Worm (Caenorhabditis elegans): Measurements from ENCODE around the gene Y69F12A.1.

DNA sequence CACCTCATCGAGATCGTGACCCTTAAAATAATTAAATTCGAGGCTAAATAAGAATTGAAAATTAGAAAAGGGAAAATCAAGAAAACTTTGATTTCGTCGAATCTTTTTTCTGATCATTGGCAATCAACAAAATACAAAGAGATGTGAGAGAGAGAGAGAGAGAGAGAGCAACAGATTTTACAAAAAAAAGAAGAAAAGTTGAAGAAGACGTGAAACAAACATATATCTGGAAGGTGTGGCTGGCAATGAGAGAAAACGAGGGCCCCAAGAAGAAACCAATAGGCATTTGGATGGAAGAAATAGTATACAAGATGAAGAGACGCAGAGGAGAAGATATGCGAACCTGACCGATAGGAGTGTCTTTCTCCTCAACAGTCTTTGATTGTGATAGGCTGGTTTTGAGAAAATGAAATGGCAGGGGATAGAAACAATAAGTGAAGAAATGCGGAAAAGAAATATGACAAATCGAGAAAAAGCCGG is 32.4 kb downstream of the Y69F12A.1 start, which contains the start of gene mup-4:
- TF ChIP-seq snpc-4 (tag; optimal IDR thresholded peaks at IDR 0.05) (no peak), mep-1 (tag; optimal IDR thresholded peaks at IDR 0.05) (no peak), nhr-28 (tag; optimal IDR thresholded peaks at IDR 0.05) (no peak), lsy-2 (tag; optimal IDR thresholded peaks at IDR 0.05) (no peak), cnd-1 (tag; optimal IDR thresholded peaks at IDR 0.05) (no peak), elt-3 (tag; optimal IDR thresholded peaks at IDR 0.05) (no peak), blmp-1 (tag; optimal IDR thresholded peaks at IDR 0.05) (no peak), elt-1 (tag; optimal IDR thresholded peaks at IDR 0.05; ENCODE audit: borderline replicate concordance, insufficient read depth) (no peak), M03D4.4 (tag; optimal IDR thresholded peaks at IDR 0.05) (no peak), pha-4 (tag; optimal IDR thresholded peaks at IDR 0.05) (no peak), lin-32 (GFP tag; optimal IDR thresholded peaks at IDR 0.05) (no peak), nhr-237 (tag; optimal IDR thresholded peaks at IDR 0.05) (no peak)
